Fruit fly (Drosophila melanogaster) whole organism, embryonic: ENCODE measurements around the gene CG33293.
A peak's percentile ranks its signal among the peaks of the same experiment; 100 is the strongest.

ENCODE experiments used
- Atf6 ChIP-seq: fragments of 200-800 bp; sonication (Bioruptor generic); IDR thresholded peaks from 2 replicates; pipeline ENCODE4 v1.3.6; 2022; ENCODE audit warnings: missing biosample characterization, missing genetic modification characterization
- B-H1 ChIP-seq: fragments of 200-800 bp; sonication (Bioruptor generic); IDR thresholded peaks from 3 replicates; pipeline ENCODE4 v1.3.6; 2022; ENCODE audit warnings: missing biosample characterization, missing genetic modification characterization
- CG10654 ChIP-seq: fragments of 200-800 bp; sonication (Bioruptor generic); optimal IDR thresholded peaks from 2 replicates; lab custom pipeline; 2016; ENCODE audit warnings: missing biosample characterization, missing genetic modification characterization
- CG12391 ChIP-seq: fragments of 200-800 bp; sonication (Bioruptor generic); optimal IDR thresholded peaks from 3 replicates; lab custom pipeline; 2018; ENCODE audit warnings: missing biosample characterization, mild to moderate bottlenecking, missing genetic modification characterization, moderate library complexity
- CG15269 ChIP-seq: fragments of 200-800 bp; sonication (Bioruptor generic); optimal IDR thresholded peaks from 2 replicates; lab custom pipeline; 2018; ENCODE audit warnings: missing biosample characterization, mild to moderate bottlenecking, missing genetic modification characterization, moderate library complexity
- CG15696 ChIP-seq: fragments of 200-800 bp; sonication (Bioruptor generic); optimal IDR thresholded peaks from 2 replicates; lab custom pipeline; 2019; ENCODE audit warnings: missing biosample characterization, mild to moderate bottlenecking, missing genetic modification characterization, moderate library complexity
- CG18011 ChIP-seq: fragments of 200-800 bp; sonication (Bioruptor generic); optimal IDR thresholded peaks from 2 replicates; lab custom pipeline; 2017; ENCODE audit warnings: missing biosample characterization, missing genetic modification characterization, mild to moderate bottlenecking, moderate library complexity, missing genotype
- CG1832 ChIP-seq: fragments of 200-800 bp; sonication (Bioruptor generic); optimal IDR thresholded peaks from 2 replicates; lab custom pipeline; 2017; ENCODE audit warnings: missing biosample characterization, mild to moderate bottlenecking, missing genetic modification characterization, inconsistent platforms
- CG30403 ChIP-seq: fragments of 200-800 bp; sonication (Bioruptor generic); optimal IDR thresholded peaks from 3 replicates; lab custom pipeline; 2016; ENCODE audit warnings: missing biosample characterization, missing genetic modification characterization
- CG3065 ChIP-seq: fragments of 200-800 bp; sonication (Bioruptor generic); optimal IDR thresholded peaks from 2 replicates; lab custom pipeline; 2016; ENCODE audit warnings: missing biosample characterization, missing genetic modification characterization
- CG33557 ChIP-seq: fragments of 200-800 bp; sonication (Bioruptor generic); optimal IDR thresholded peaks from 2 replicates; lab custom pipeline; 2019; ENCODE audit warnings: missing biosample characterization, mild to moderate bottlenecking, missing genetic modification characterization, moderate library complexity
- CG5953 ChIP-seq: fragments of 200-800 bp; sonication (Bioruptor generic); IDR thresholded peaks from 2 replicates; pipeline ENCODE4 v1.3.6; 2022; ENCODE audit warnings: missing biosample characterization, missing genetic modification characterization
- CG7271 ChIP-seq: fragments of 200-800 bp; sonication (Bioruptor generic); optimal IDR thresholded peaks from 2 replicates; lab custom pipeline; 2018; ENCODE audit warnings: missing biosample characterization, mild to moderate bottlenecking, missing genetic modification characterization, moderate library complexity
- CG8281 ChIP-seq: fragments of 200-800 bp; sonication (Bioruptor generic); optimal IDR thresholded peaks from 2 replicates; lab custom pipeline; 2018; ENCODE audit warnings: missing biosample characterization, mild to moderate bottlenecking, missing genetic modification characterization, moderate library complexity
- CG8359 ChIP-seq: fragments of 200-800 bp; sonication (Bioruptor generic); optimal IDR thresholded peaks from 2 replicates; lab custom pipeline; 2017; ENCODE audit warnings: missing biosample characterization, mild to moderate bottlenecking, missing genetic modification characterization, borderline replicate concordance
- Dip2 ChIP-seq: fragments of 200-800 bp; sonication (Bioruptor generic); IDR thresholded peaks from 2 replicates; pipeline ENCODE4 v1.3.6; 2022; ENCODE audit warnings: missing biosample characterization, missing genetic modification characterization
- Dll ChIP-seq: fragments of 200-800 bp; sonication (Bioruptor generic); IDR thresholded peaks from 4 replicates; pipeline ENCODE4 v1.3.6; 2022; ENCODE audit warnings: missing biosample characterization, missing genetic modification characterization; ENCODE audit not compliant: partially characterized antibody
- Doc3 ChIP-seq: fragments of 200-800 bp; sonication (Bioruptor generic); IDR thresholded peaks from 3 replicates; pipeline ENCODE4 v1.3.6; 2022; ENCODE audit warnings: missing biosample characterization, missing genetic modification characterization; ENCODE audit not compliant: partially characterized antibody
- Fer2 ChIP-seq: fragments of 200-800 bp; sonication (Bioruptor generic); optimal IDR thresholded peaks from 2 replicates; lab custom pipeline; 2018; ENCODE audit warnings: missing biosample characterization, mild to moderate bottlenecking, missing genetic modification characterization, moderate library complexity
- HLH3B ChIP-seq: fragments of 200-800 bp; sonication (Bioruptor generic); IDR thresholded peaks from 2 replicates; pipeline ENCODE4 v1.3.6; 2022; ENCODE audit warnings: missing biosample characterization, missing genetic modification characterization
- HLHmδ ChIP-seq: fragments of 200-800 bp; sonication (Bioruptor generic); optimal IDR thresholded peaks from 2 replicates; lab custom pipeline; 2018; ENCODE audit warnings: missing biosample characterization, mild to moderate bottlenecking, missing genetic modification characterization, moderate library complexity
- Hey ChIP-seq: fragments of 200-800 bp; sonication (Bioruptor generic); optimal IDR thresholded peaks from 3 replicates; lab custom pipeline; 2018; ENCODE audit warnings: missing biosample characterization, mild to moderate bottlenecking, missing genetic modification characterization
- HmgD ChIP-seq: fragments of 200-800 bp; sonication (Bioruptor generic); optimal IDR thresholded peaks from 3 replicates; lab custom pipeline; 2016; ENCODE audit warnings: missing biosample characterization, missing genetic modification characterization
- Hr51 ChIP-seq, 2 experiments: fragments of 200-800 bp; sonication (Bioruptor generic); optimal IDR thresholded peaks; 2 replicates in 1 of 2; 3 replicates in 1 of 2; lab custom pipeline; 2016 to 2018; ENCODE audit warnings: missing biosample characterization in 2 of 2, missing genetic modification characterization in 2 of 2, mild to moderate bottlenecking in 1 of 2, moderate library complexity in 1 of 2
- Meics ChIP-seq: fragments of 200-800 bp; sonication (Bioruptor generic); optimal IDR thresholded peaks from 2 replicates; lab custom pipeline; 2017; ENCODE audit warnings: missing biosample characterization, mild to moderate bottlenecking, missing genetic modification characterization
- Nf-YB ChIP-seq: fragments of 200-800 bp; sonication (Bioruptor generic); optimal IDR thresholded peaks from 3 replicates; lab custom pipeline; 2019; ENCODE audit warnings: missing biosample characterization, mild to moderate bottlenecking, missing genetic modification characterization, moderate library complexity
- Oaz ChIP-seq: fragments of 200-800 bp; sonication (Bioruptor generic); IDR thresholded peaks from 2 replicates; pipeline ENCODE4 v1.3.6; 2022; ENCODE audit warnings: missing biosample characterization, missing genetic modification characterization
- Pdp1 ChIP-seq, 2 experiments: fragments of 200-800 bp; sonication (Bioruptor generic); optimal IDR thresholded peaks; 3 replicates each; lab custom pipeline; 2016; ENCODE audit warnings: missing biosample characterization in 2 of 2, missing genetic modification characterization in 2 of 2, mild to moderate bottlenecking in 1 of 2, moderate library complexity in 1 of 2
- Rfx ChIP-seq: fragments of 200-800 bp; sonication (Bioruptor generic); IDR thresholded peaks from 2 replicates; pipeline ENCODE4 v1.3.6; 2022; ENCODE audit warnings: missing biosample characterization, missing genetic modification characterization
- Sin3A ChIP-seq: fragments of >200 bp; optimal IDR thresholded peaks from 2 replicates; lab custom pipeline; 2018
- Stat92E ChIP-seq, 3 experiments: fragments of >200 bp in 2 of 3; fragments of 200-800 bp in 1 of 3; sonication (Bioruptor generic) in 1 of 3; optimal IDR thresholded peaks; 2 replicates each; lab custom pipeline; 2017 to 2019; ENCODE audit warnings: missing biosample characterization in 3 of 3, missing genetic modification characterization in 3 of 3, mild to moderate bottlenecking in 1 of 3, moderate library complexity in 1 of 3
- ase ChIP-seq: fragments of 200-800 bp; sonication (Bioruptor generic); IDR thresholded peaks from 3 replicates; pipeline ENCODE4 v1.3.6; 2022; ENCODE audit warnings: missing biosample characterization, missing genetic modification characterization
- bcd ChIP-seq: fragments of 200-800 bp; sonication (Bioruptor generic); optimal IDR thresholded peaks from 2 replicates; lab custom pipeline; 2017; ENCODE audit warnings: missing biosample characterization, mild to moderate bottlenecking, missing genetic modification characterization
- dpn ChIP-seq, 2 experiments: fragments of 200-800 bp; sonication (Bioruptor generic); optimal IDR thresholded peaks; 3 replicates each; lab custom pipeline; 2016; ENCODE audit warnings: missing biosample characterization in 2 of 2, missing genetic modification characterization in 2 of 2
- ems ChIP-seq: fragments of 200-800 bp; sonication (Bioruptor generic); optimal IDR thresholded peaks from 3 replicates; lab custom pipeline; 2016; ENCODE audit warnings: missing biosample characterization, missing genetic modification characterization
- exex ChIP-seq: fragments of 200-800 bp; sonication (Bioruptor generic); optimal IDR thresholded peaks from 4 replicates; lab custom pipeline; 2018; ENCODE audit warnings: missing biosample characterization, mild to moderate bottlenecking, missing genetic modification characterization, moderate library complexity
- gcm2 ChIP-seq: fragments of 200-800 bp; sonication (Bioruptor generic); optimal IDR thresholded peaks from 2 replicates; lab custom pipeline; 2016; ENCODE audit warnings: missing biosample characterization, missing genetic modification characterization
- grau ChIP-seq: fragments of 200-800 bp; optimal IDR thresholded peaks from 3 replicates; lab custom pipeline; 2019; ENCODE audit warnings: missing biosample characterization, mild to moderate bottlenecking, missing genetic modification characterization, moderate library complexity
- ham ChIP-seq: fragments of 200-800 bp; sonication (Bioruptor generic); IDR thresholded peaks from 2 replicates; pipeline ENCODE4 v1.3.6; 2022; ENCODE audit warnings: missing biosample characterization, missing genetic modification characterization
- hb ChIP-seq: fragments of 200-800 bp; sonication (Bioruptor generic); IDR thresholded peaks from 3 replicates; pipeline ENCODE4 v1.3.6; 2022; ENCODE audit warnings: missing biosample characterization, missing genetic modification characterization; ENCODE audit not compliant: partially characterized antibody
- ken ChIP-seq: fragments of 200-800 bp; sonication (Bioruptor generic); IDR thresholded peaks from 3 replicates; pipeline ENCODE4 v1.3.6; 2022; ENCODE audit warnings: missing biosample characterization, missing genetic modification characterization
- lov ChIP-seq, 2 experiments: fragments of 200-800 bp in 1 of 2; fragments of >200 bp in 1 of 2; sonication (Bioruptor generic) in 1 of 2; IDR thresholded peaks in 1 of 2; optimal IDR thresholded peaks in 1 of 2; 2 replicates in 1 of 2; 3 replicates in 1 of 2; pipeline versions ENCODE4 v1.3.6 to Lab custom; 2017 to 2022; ENCODE audit warnings: missing biosample characterization in 1 of 2, missing genetic modification characterization in 1 of 2
- slp2 ChIP-seq: fragments of 200-800 bp; sonication (Bioruptor generic); optimal IDR thresholded peaks from 2 replicates; lab custom pipeline; 2016; ENCODE audit warnings: missing biosample characterization, missing genetic modification characterization
- sna ChIP-seq: fragments of 200-800 bp; sonication (Bioruptor generic); IDR thresholded peaks from 2 replicates; pipeline ENCODE4 v1.3.6; 2022; ENCODE audit warnings: missing biosample characterization, missing genetic modification characterization; ENCODE audit not compliant: partially characterized antibody
- twi ChIP-seq: fragments of 200-800 bp; optimal IDR thresholded peaks from 2 replicates; lab custom pipeline; 2019; ENCODE audit warnings: missing biosample characterization, mild to moderate bottlenecking, missing genetic modification characterization, moderate library complexity
- tx ChIP-seq: fragments of 200-800 bp; sonication (Bioruptor generic); optimal IDR thresholded peaks from 2 replicates; lab custom pipeline; 2016; ENCODE audit warnings: missing biosample characterization, missing genetic modification characterization
- unpg ChIP-seq: fragments of 200-800 bp; sonication (Bioruptor generic); optimal IDR thresholded peaks from 3 replicates; lab custom pipeline; 2018; ENCODE audit warnings: missing biosample characterization, mild to moderate bottlenecking, missing genetic modification characterization, moderate library complexity
- zfh1 ChIP-seq: fragments of 200-800 bp; sonication (Bioruptor generic); IDR thresholded peaks from 3 replicates; pipeline ENCODE4 v1.3.6; 2022; ENCODE audit warnings: missing biosample characterization, missing genetic modification characterization

Gene CG33293

dm6 chr3R:5256462-5257146 lies 16.1 kb upstream of the CG33293 start, which contains the start of the genes Enoph and Hph (continued):
- TF ChIP-seq CG33557 (GFP tag; lab: Kevin White, UChicago) = peak; percentile 50
- peak; percentile 40 for TF ChIP-seq gcm2 (GFP tag; lab: Kevin White, UChicago)
- peak; percentile 13 for TF ChIP-seq CG8359
- peak; percentile 51 for TF ChIP-seq tx (GFP tag; lab: Kevin White, UChicago)
- no peak for TF ChIP-seq Dip2 (GFP tag; lab: Robert Waterston, UW)
- no peak for TF ChIP-seq lov (optimal IDR thresholded peaks at IDR 0.05; lab: Kevin White, UChicago)
- no peak for TF ChIP-seq lov (GFP tag; IDR thresholded peaks at IDR 0.05; lab: Robert Waterston, UW)
- TF ChIP-seq Doc3 (GFP tag; lab: Robert Waterston, UW) = peak; percentile 66
- TF ChIP-seq ase (GFP tag; lab: Robert Waterston, UW) = 0 out of 3 replicates have a peak, but pooled peaks have one; percentile 45
- TF ChIP-seq dpn (GFP tag; optimal IDR thresholded peaks at IDR 0.05; lab: Kevin White, UChicago) = peak; percentile 64 to 71
- TF ChIP-seq CG1832 = no peak
- no peak for TF ChIP-seq B-H1 (GFP tag; lab: Robert Waterston, UW)
- peak; percentile 42 for TF ChIP-seq HmgD (GFP tag; lab: Kevin White, UChicago)
- no peak for TF ChIP-seq slp2 (GFP tag; lab: Kevin White, UChicago)
- TF ChIP-seq ham = no peak
- TF ChIP-seq CG7271 (tag; lab: Kevin White, UChicago) = no peak
- TF ChIP-seq Stat92E (GFP tag; optimal IDR thresholded peaks at IDR 0.05; lab: Kevin White, UChicago) = no peak
- TF ChIP-seq HLHmδ (GFP tag; lab: Kevin White, UChicago) = no peak
- no peak for TF ChIP-seq Hey (tag; lab: Kevin White, UChicago)
- peak; percentile 77 for TF ChIP-seq CG30403
- peak; percentile 67 for TF ChIP-seq CG15269
- peak; percentile 50; the same call in 2 of the 3 replicates for TF ChIP-seq zfh1 (GFP tag; lab: Robert Waterston, UW)
- TF ChIP-seq twi (tag; lab: Kevin White, UChicago) = peak; percentile 45
- TF ChIP-seq CG8281 (tag; lab: Kevin White, UChicago) = no peak
- TF ChIP-seq CG10654 = peak; percentile 46
- TF ChIP-seq ems (GFP tag; lab: Kevin White, UChicago) = peak; percentile 38
- TF ChIP-seq ken = peak; percentile 49; the same call in 1 of the 3 replicates
- TF ChIP-seq Rfx (GFP tag; lab: Robert Waterston, UW) = peak; percentile 64
- peak; percentile 11 for TF ChIP-seq exex (tag; lab: Kevin White, UChicago)
- TF ChIP-seq Pdp1 (GFP tag; optimal IDR thresholded peaks at IDR 0.05; lab: Kevin White, UChicago) = peak; percentile 24 to 63
- TF ChIP-seq CG15696 (tag; lab: Kevin White, UChicago) = peak; percentile 57
- TF ChIP-seq CG18011 (GFP tag; lab: Kevin White, UChicago) = no peak
- peak; percentile 40 to 57 for TF ChIP-seq Hr51 (GFP tag; optimal IDR thresholded peaks at IDR 0.05; lab: Kevin White, UChicago)
- TF ChIP-seq Fer2 (tag; lab: Kevin White, UChicago) = peak; percentile 57
- TF ChIP-seq bcd (GFP tag; lab: Kevin White, UChicago) = peak; percentile 61
- TF ChIP-seq grau (tag; lab: Kevin White, UChicago) = peak; percentile 65
- no peak for TF ChIP-seq Nf-YB
- TF ChIP-seq Oaz = peak; percentile 46; the same call in 1 of the 2 replicates
- peak; percentile 15 for TF ChIP-seq CG3065 (GFP tag; lab: Kevin White, UChicago)
- TF ChIP-seq sna = peak; percentile 57; the same call in 1 of the 2 replicates
- peak; percentile 46 for TF ChIP-seq unpg (GFP tag; lab: Kevin White, UChicago)
- TF ChIP-seq Sin3A (lab: Kevin White, UChicago) = peak; percentile 69
- TF ChIP-seq CG12391 = peak; percentile 64
- TF ChIP-seq Meics (GFP tag; lab: Kevin White, UChicago) = peak; percentile 61
- TF ChIP-seq Dll (GFP tag; lab: Robert Waterston, UW) = peak; percentile 83
- TF ChIP-seq HLH3B = peak; percentile 48; the same call in 1 of the 2 replicates
- TF ChIP-seq Atf6 (GFP tag; lab: Robert Waterston, UW) = no peak
- TF ChIP-seq CG5953 (GFP tag; lab: Robert Waterston, UW) = no peak
- TF ChIP-seq hb = peak; percentile 81
